Fruit fly (Drosophila melanogaster) Kc167 (cell line): ENCODE measurements around the gene CG9928.

Source experiments
- Myc ChIP-seq: fragments of >200 bp; optimal IDR thresholded peaks from 2 replicates; lab custom pipeline; 2017; ENCODE audit warnings: missing external identifiers
- Sin3A ChIP-seq: fragments of >200 bp; optimal IDR thresholded peaks from 2 replicates; lab custom pipeline; 2018; ENCODE audit warnings: missing external identifiers
- h ChIP-seq: fragments of >200 bp; optimal IDR thresholded peaks from 3 replicates; lab custom pipeline; 2018; ENCODE audit warnings: missing external identifiers
- insv ChIP-seq: fragments of >200 bp; optimal IDR thresholded peaks from 3 replicates; lab custom pipeline; 2018; ENCODE audit warnings: missing external identifiers
- psq ChIP-seq: fragments of >200 bp; optimal IDR thresholded peaks from 2 replicates; lab custom pipeline; 2017; ENCODE audit warnings: missing external identifiers
- ttk ChIP-seq: sonication (Bioruptor generic); optimal IDR thresholded peaks from 2 replicates; lab custom pipeline; 2017; ENCODE audit warnings: missing external identifiers

The CG9928 gene

DNA sequence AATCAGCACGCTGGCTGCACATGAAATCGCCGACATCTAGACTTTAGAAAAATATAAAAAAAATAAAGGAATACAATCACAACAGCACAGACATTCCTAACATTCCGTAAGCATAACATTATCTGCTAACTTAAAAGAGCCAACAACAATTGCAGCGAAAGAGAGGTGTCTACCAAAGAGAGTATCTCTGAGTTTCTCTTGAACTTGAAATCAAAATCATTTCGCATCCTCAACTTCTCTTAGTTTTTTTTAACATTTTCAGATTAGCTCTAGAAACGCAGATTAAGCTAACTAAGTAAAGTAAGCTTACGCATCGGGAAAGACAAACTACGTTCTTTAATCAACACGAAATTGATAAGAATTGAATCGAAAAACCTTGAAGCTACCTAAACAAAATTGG lies 29.1 kb downstream of the CG9928 start:
- TF ChIP-seq ttk (no peak), Sin3A (lab: Kevin White, UChicago) (no peak), h (lab: Kevin White, UChicago) (no peak), psq (no peak), insv (lab: Kevin White, UChicago) (no peak), Myc (no peak)

DNA sequence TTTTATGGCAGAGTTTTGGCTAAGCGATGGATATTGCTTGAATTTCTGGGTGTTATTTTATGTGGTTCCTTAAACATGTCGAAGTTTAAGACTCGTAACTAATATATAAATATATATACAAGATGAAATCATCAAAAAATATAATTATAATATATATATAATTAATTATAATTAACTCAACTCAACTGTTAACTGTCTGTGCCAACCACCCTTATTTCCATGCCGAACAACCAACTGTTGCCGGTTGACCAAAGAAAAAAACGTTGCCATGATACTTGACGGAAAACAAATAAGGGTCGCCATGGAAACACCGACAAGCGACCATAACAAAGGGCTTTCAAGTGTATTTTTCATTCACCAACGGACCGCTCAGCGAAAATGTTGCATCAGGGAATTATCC lies 36.2 kb downstream of the CG9928 start, which contains the start of gene Ttc30:
TSS of gene Ttc30 (plus strand) at position 301 of the 400 bp plus-strand sequence.
- TF ChIP-seq Myc (no peak), h (lab: Kevin White, UChicago) (no peak), Sin3A (lab: Kevin White, UChicago) (no peak), psq (no peak), ttk (no peak), insv (lab: Kevin White, UChicago) (no peak)

DNA sequence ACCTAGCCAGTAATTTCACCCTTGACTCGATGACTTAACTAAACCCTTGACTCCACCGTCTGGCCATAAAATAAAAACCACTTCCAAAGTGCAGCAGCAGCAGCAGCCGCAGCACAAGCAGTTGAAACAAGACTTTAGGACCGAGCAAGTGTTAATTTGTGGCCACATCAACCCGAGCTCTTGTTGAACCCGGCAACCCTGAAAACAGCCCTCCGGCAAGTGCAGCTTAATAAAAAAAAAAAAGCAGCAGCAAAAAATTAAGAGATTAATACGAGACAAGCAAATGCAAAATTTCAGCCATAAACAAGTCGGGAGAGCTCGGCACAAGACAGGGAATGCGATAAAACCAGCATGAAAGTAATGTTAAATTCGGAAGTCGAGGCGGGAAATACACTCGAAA lies 37.9 kb downstream of the CG9928 start:
- TF ChIP-seq ttk (no peak), Sin3A (lab: Kevin White, UChicago) (no peak), insv (lab: Kevin White, UChicago) (no peak), Myc (no peak), h (lab: Kevin White, UChicago) (no peak), psq (no peak)

DNA sequence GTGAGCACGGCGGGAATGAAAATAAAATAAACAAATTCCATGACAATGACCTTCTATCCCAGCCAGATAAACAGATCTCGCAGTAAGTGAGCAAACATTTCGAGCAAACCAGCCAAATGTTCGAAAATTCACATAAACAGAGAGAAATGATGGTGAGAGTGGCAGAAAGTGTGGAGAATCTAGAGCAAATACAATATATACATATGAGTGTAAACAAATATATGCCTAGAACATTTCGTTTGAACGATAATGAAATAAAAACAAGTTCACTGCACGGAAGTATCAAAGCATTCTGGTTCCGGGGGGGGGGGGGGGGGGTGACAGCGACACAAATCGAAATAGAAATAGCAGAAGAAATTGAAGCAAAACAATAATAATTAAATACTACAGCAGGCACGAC lies 41.2 kb downstream of the CG9928 start:
- no peak for TF ChIP-seq psq
- no peak for TF ChIP-seq Myc
- TF ChIP-seq Sin3A (lab: Kevin White, UChicago) = no peak
- no peak for TF ChIP-seq h (lab: Kevin White, UChicago)
- TF ChIP-seq insv (lab: Kevin White, UChicago) = no peak
- TF ChIP-seq ttk = no peak

DNA sequence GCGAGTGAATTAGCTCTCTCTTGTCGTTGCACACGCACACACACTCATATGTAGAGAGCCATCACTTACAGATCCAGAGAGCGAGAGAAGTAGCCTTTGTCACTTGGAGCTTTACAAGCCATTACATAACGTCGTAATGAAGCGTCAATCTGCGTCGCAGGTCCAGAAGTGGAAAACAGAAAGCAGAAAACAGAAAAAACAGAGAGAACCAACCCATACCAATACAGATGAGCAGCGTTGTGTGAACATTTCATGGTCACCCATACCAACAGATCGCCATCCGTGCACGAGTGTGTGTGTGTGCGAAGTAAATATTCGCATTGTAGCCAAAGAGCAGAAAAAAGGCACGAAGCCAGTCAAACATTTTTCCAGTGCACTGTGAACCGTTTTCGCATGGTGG lies 44.4 kb downstream of the CG9928 start:
- TF ChIP-seq Myc = no peak
- TF ChIP-seq insv (lab: Kevin White, UChicago) = no peak
- no peak for TF ChIP-seq h (lab: Kevin White, UChicago)
- TF ChIP-seq ttk = no peak

DNA sequence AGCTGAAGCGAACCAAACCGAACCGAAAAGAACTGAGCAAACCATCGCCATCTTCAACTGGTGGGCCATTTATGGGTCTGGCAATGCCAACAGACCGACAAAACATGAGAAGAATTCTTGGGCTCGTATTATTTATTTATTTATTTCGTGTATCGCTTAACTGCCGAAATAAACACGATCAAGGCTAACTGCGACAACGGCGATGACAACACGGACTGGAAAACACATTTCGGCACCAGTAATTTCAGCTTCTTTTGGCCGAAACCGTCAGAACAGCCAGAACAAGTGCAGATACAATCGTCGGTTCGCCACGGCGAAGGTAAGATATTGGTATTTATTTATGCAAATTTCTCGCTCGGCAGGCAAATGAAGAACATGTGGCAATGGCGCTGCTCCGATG lies 45.5 kb downstream of the CG9928 start:
- TF ChIP-seq Myc (no peak), h (lab: Kevin White, UChicago) (no peak), insv (lab: Kevin White, UChicago) (no peak), ttk (no peak), psq (no peak), Sin3A (lab: Kevin White, UChicago) (no peak)

DNA sequence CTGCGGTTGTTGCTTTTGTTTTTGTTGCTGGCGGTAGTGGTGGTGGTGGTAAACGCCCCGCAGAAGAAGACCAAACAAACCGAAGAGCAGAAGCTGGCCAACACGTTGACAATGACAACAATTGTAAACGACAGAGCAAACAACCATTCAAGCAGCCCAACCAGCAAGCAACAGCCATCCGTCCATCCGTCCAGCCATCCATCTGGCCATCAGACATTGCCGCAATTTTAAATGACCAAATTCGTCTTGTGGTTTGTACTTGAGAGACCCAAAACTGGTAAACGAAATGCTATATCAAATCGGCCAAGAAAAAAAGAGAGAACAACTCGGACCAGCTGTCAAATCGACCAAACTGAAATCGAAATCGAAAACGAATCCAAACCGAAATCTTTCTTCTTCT lies 46.9 kb downstream of the CG9928 start:
- TF ChIP-seq psq (no peak), ttk (no peak), Myc (no peak), Sin3A (lab: Kevin White, UChicago) (no peak), insv (lab: Kevin White, UChicago) (no peak), h (lab: Kevin White, UChicago) (no peak)
